Worm (Caenorhabditis elegans): ENCODE measurements around the gene Y64G10A.10.

Y64G10A.10 gene

ce11 chrIV:14196176-14196575, 45.1 kb downstream of the Y64G10A.10 start, which contains the start of gene F02H6.2:
Gene F02H6.2, plus strand, starts transcription at chrIV:14196476.
- TF ChIP-seq fax-1 (tag; optimal IDR thresholded peaks at IDR 0.05) (no peak), sdc-2 (tag; optimal IDR thresholded peaks at IDR 0.05) (no peak), sox-2 (GFP tag; IDR thresholded peaks at IDR 0.05) (no peak), T23F11.4 (GFP tag; optimal IDR thresholded peaks at IDR 0.05) (no peak), ref-2 (tag; optimal IDR thresholded peaks at IDR 0.05) (no peak), syd-9 (tag; optimal IDR thresholded peaks at IDR 0.05) (no peak), pat-9 (tag; optimal IDR thresholded peaks at IDR 0.05) (no peak), pha-4 (tag; optimal IDR thresholded peaks at IDR 0.05) (no peak), hlh-30 (tag; optimal IDR thresholded peaks at IDR 0.05; ENCODE audit: insufficient read depth) (no peak), dmd-4 (tag; optimal IDR thresholded peaks at IDR 0.05; ENCODE audit: borderline replicate concordance) (no peak), rnt-1 (tag; optimal IDR thresholded peaks at IDR 0.05) (no peak), hlh-15 (tag; optimal IDR thresholded peaks at IDR 0.05) (no peak), hlh-8 (tag; optimal IDR thresholded peaks at IDR 0.05) (no peak), lin-11 (tag; optimal IDR thresholded peaks at IDR 0.05) (no peak), unc-42 (tag; optimal IDR thresholded peaks at IDR 0.05) (no peak), unc-3 (GFP tag; conservative IDR thresholded peaks at IDR 0.05) (no peak), unc-3 (tag; optimal IDR thresholded peaks at IDR 0.05) (no peak), ttx-3 (tag; optimal IDR thresholded peaks at IDR 0.05) (no peak)

- TF ChIP-seq syd-9 (tag; optimal IDR thresholded peaks at IDR 0.05) = no peak
- no peak for TF ChIP-seq npax-4 (tag; optimal IDR thresholded peaks at IDR 0.05)
- TF ChIP-seq unc-55 (GFP tag; optimal IDR thresholded peaks at IDR 0.05) = no peak
- TF ChIP-seq tbx-2 (tag; optimal IDR thresholded peaks at IDR 0.05) = no peak
- TF ChIP-seq hlh-13 (GFP tag; optimal IDR thresholded peaks at IDR 0.05) = no peak
- no peak for TF ChIP-seq madf-2 (tag; optimal IDR thresholded peaks at IDR 0.05)
- TF ChIP-seq K09A11.1 (tag; optimal IDR thresholded peaks at IDR 0.05; ENCODE audit: insufficient read depth) = no peak
- TF ChIP-seq pha-2 (tag; optimal IDR thresholded peaks at IDR 0.05) = no peak
- no peak for TF ChIP-seq tbx-7 (tag; optimal IDR thresholded peaks at IDR 0.05)
- no peak for TF ChIP-seq sox-4 (tag; optimal IDR thresholded peaks at IDR 0.05)
- no peak for TF ChIP-seq hlh-8 (tag; optimal IDR thresholded peaks at IDR 0.05)
- no peak for TF ChIP-seq ttx-3 (tag; optimal IDR thresholded peaks at IDR 0.05)
- no peak for TF ChIP-seq elt-4 (tag; optimal IDR thresholded peaks at IDR 0.05)
These were observed 46.9 kb downstream of the Y64G10A.10 start for ce11 chrIV:14194317-14194716.

- TF ChIP-seq C38D4.7 (GFP tag; optimal IDR thresholded peaks at IDR 0.05) = no peak
- TF ChIP-seq lin-11 (tag; optimal IDR thresholded peaks at IDR 0.05) = no peak
- TF ChIP-seq ceh-2 (tag; optimal IDR thresholded peaks at IDR 0.05) = no peak
- no peak for TF ChIP-seq ceh-14 (tag; optimal IDR thresholded peaks at IDR 0.05)
- TF ChIP-seq pat-9 (tag; optimal IDR thresholded peaks at IDR 0.05) = no peak
- no peak for TF ChIP-seq fkh-10 (GFP tag; optimal IDR thresholded peaks at IDR 0.05)
- no peak for TF ChIP-seq tbx-7 (tag; optimal IDR thresholded peaks at IDR 0.05)
These were observed 48.0 kb downstream of the Y64G10A.10 start, which contains the start of gene K01G12.3 for ce11 chrIV:14193196-14193595. Gene K01G12.3, plus strand, starts transcription at chrIV:14193496.

- TF ChIP-seq unc-55 (GFP tag; optimal IDR thresholded peaks at IDR 0.05) = no peak
- no peak for TF ChIP-seq hlh-8 (tag; optimal IDR thresholded peaks at IDR 0.05)
- TF ChIP-seq dve-1 (tag; optimal IDR thresholded peaks at IDR 0.05) = no peak
- TF ChIP-seq unc-42 (tag; optimal IDR thresholded peaks at IDR 0.05) = no peak
- TF ChIP-seq eyg-1 (tag; optimal IDR thresholded peaks at IDR 0.05) = no peak
- TF ChIP-seq rnt-1 (tag; optimal IDR thresholded peaks at IDR 0.05) = no peak
These were observed 49.3 kb downstream of the Y64G10A.10 start, which contains the start of gene K01G12.22 for ce11 chrIV:14191919-14192318. Gene K01G12.22, plus strand, starts transcription at chrIV:14192219.

All from whole organism, late embryonic.